Worm (Caenorhabditis elegans) whole organism, L1 larva: ENCODE measurements around the gene W02D7.12.

ENCODE experiments used
- C04F5.9 ChIP-seq: sonication (generic microtip); optimal IDR thresholded peaks from 2 replicates; lab custom pipeline; 2016; ENCODE audit warnings: missing genetic modification characterization, missing compliant biosample characterization
- alr-1 ChIP-seq: fragments of 200-800 bp; sonication (Bioruptor generic); optimal IDR thresholded peaks from 2 replicates; lab custom pipeline; 2018; ENCODE audit warnings: borderline replicate concordance, mild to moderate bottlenecking, missing genetic modification characterization, missing compliant biosample characterization
- blmp-1 ChIP-seq: fragments of 150-350 bp; optimal IDR thresholded peaks from 2 replicates; lab custom pipeline; 2014; ENCODE audit warnings: missing biosample characterization, missing genetic modification characterization
- ceh-63 ChIP-seq: fragments of 200-800 bp; sonication (Bioruptor generic); optimal IDR thresholded peaks from 2 replicates; lab custom pipeline; 2018; ENCODE audit warnings: mild to moderate bottlenecking, missing genetic modification characterization, missing compliant biosample characterization
- ceh-8 ChIP-seq: fragments of 200-800 bp; sonication (Bioruptor generic); optimal IDR thresholded peaks from 2 replicates; lab custom pipeline; 2018; ENCODE audit warnings: mild to moderate bottlenecking, missing genetic modification characterization, moderate library complexity, missing compliant biosample characterization
- ceh-90 ChIP-seq: sonication (generic microtip); optimal IDR thresholded peaks from 2 replicates; lab custom pipeline; 2016; ENCODE audit warnings: missing genetic modification characterization, missing compliant biosample characterization
- ces-1 ChIP-seq: fragments of 150-350 bp; optimal IDR thresholded peaks from 2 replicates; lab custom pipeline; 2014; ENCODE audit warnings: missing biosample characterization, missing genetic modification reagents, missing genetic modification characterization
- dsc-1 ChIP-seq: sonication (generic microtip); optimal IDR thresholded peaks from 2 replicates; lab custom pipeline; 2016; ENCODE audit warnings: mild to moderate bottlenecking, missing genetic modification characterization, missing compliant biosample characterization
- efl-1 ChIP-seq, 4 experiments: fragments of 150-350 bp; optimal IDR thresholded peaks in 3 of 4; peaks in 1 of 4; 1 replicate in 1 of 4; 2 replicates in 3 of 4; lab custom pipeline; 2014; ENCODE audit warnings: missing biosample characterization in 2 of 4, missing genetic modification characterization in 2 of 4, missing genetic modification reagents in 2 of 4
- efl-3 ChIP-seq: fragments of 200-800 bp; sonication (Bioruptor generic); optimal IDR thresholded peaks from 2 replicates; lab custom pipeline; 2018; ENCODE audit warnings: mild to moderate bottlenecking, missing genetic modification characterization, missing compliant biosample characterization
- egl-13 ChIP-seq: sonication (generic microtip); optimal IDR thresholded peaks from 2 replicates; lab custom pipeline; 2016; ENCODE audit warnings: missing genotype, missing genetic modification reagents, missing genetic modification characterization, missing compliant biosample characterization
- egl-27 ChIP-seq, 2 experiments: fragments of 150-350 bp in 1 of 2; sonication (generic microtip); optimal IDR thresholded peaks; 3 replicates each; lab custom pipeline; 2017 to 2018; ENCODE audit warnings: missing biosample characterization in 2 of 2, missing genetic modification characterization in 2 of 2, missing genetic modification reagents in 2 of 2
- elt-2 ChIP-seq: sonication (generic microtip); optimal IDR thresholded peaks from 2 replicates; lab custom pipeline; 2016; ENCODE audit warnings: missing genetic modification characterization, mild to moderate bottlenecking, inconsistent platforms, missing compliant biosample characterization, missing genetic modification reagents
- fkh-10 ChIP-seq: sonication (generic microtip); optimal IDR thresholded peaks from 2 replicates; lab custom pipeline; 2017; ENCODE audit warnings: missing biosample characterization, missing genetic modification reagents, missing genetic modification characterization
- fkh-4 ChIP-seq: sonication (generic microtip); optimal IDR thresholded peaks from 2 replicates; lab custom pipeline; 2016; ENCODE audit warnings: missing compliant biosample characterization, missing genetic modification characterization, borderline replicate concordance
- grh-1 ChIP-seq: fragments of 200-800 bp; sonication (Bioruptor generic); IDR thresholded peaks from 2 replicates; pipeline ENCODE4 v1.3.6; 2022; ENCODE audit warnings: missing genetic modification reagents, missing genetic modification characterization, missing compliant biosample characterization
- irx-1 ChIP-seq: sonication (generic microtip); optimal IDR thresholded peaks from 2 replicates; lab custom pipeline; 2016; ENCODE audit warnings: missing genetic modification characterization, missing compliant biosample characterization
- isw-1 ChIP-seq: fragments of 200-800 bp; sonication (Bioruptor generic); IDR thresholded peaks from 2 replicates; pipeline ENCODE4 v1.3.6; 2022; ENCODE audit warnings: missing genetic modification characterization, missing compliant biosample characterization
- jun-1 ChIP-seq: fragments of 150-350 bp; optimal IDR thresholded peaks from 2 replicates; lab custom pipeline; 2014; ENCODE audit warnings: missing biosample characterization, missing genetic modification reagents, missing genetic modification characterization
- lin-13 ChIP-seq: fragments of 150-350 bp; optimal IDR thresholded peaks from 2 replicates; lab custom pipeline; 2014; ENCODE audit warnings: missing biosample characterization, missing genetic modification reagents, missing genetic modification characterization
- lin-35 ChIP-seq, 2 experiments: fragments of 150-350 bp; optimal IDR thresholded peaks; 2 replicates each; lab custom pipeline; 2014; ENCODE audit warnings: missing biosample characterization in 2 of 2, missing genetic modification characterization in 2 of 2, missing genetic modification reagents in 2 of 2
- lin-39 ChIP-seq: fragments of 150-350 bp; optimal IDR thresholded peaks from 2 replicates; lab custom pipeline; 2014; ENCODE audit warnings: missing biosample characterization, missing genetic modification reagents, missing genetic modification characterization
- lsy-2 ChIP-seq, 2 experiments: fragments of 150-350 bp; optimal IDR thresholded peaks; 2 replicates each; lab custom pipeline; 2014; ENCODE audit warnings: missing biosample characterization in 2 of 2, missing genetic modification characterization in 2 of 2
- mab-9 ChIP-seq: fragments of 200-800 bp; sonication (Bioruptor generic); IDR thresholded peaks from 2 replicates; pipeline ENCODE4 v1.3.6; 2022; ENCODE audit warnings: missing genetic modification reagents, missing genetic modification characterization, missing compliant biosample characterization
- mdl-1 ChIP-seq, 2 experiments: fragments of 150-350 bp; optimal IDR thresholded peaks; 2 replicates each; lab custom pipeline; 2014 to 2017; ENCODE audit warnings: missing biosample characterization in 2 of 2, missing genetic modification characterization in 2 of 2, inconsistent platforms in 1 of 2
- mep-1 ChIP-seq: fragments of 150-350 bp; optimal IDR thresholded peaks from 2 replicates; lab custom pipeline; 2014; ENCODE audit warnings: missing biosample characterization, missing genetic modification characterization
- nhr-11 ChIP-seq: fragments of 150-350 bp; optimal IDR thresholded peaks from 2 replicates; lab custom pipeline; 2014; ENCODE audit warnings: missing biosample characterization, missing genetic modification characterization
- nhr-19 ChIP-seq: fragments of 200-800 bp; sonication (Bioruptor generic); conservative IDR thresholded peaks from 2 replicates; pipeline ENCODE4 v1.3.6; 2022; ENCODE audit warnings: missing genetic modification characterization, missing compliant biosample characterization
- nhr-20 ChIP-seq: sonication (generic microtip); optimal IDR thresholded peaks from 2 replicates; lab custom pipeline; 2016; ENCODE audit warnings: mild to moderate bottlenecking, missing genetic modification characterization, missing compliant biosample characterization
- nhr-71 ChIP-seq: sonication (generic microtip); optimal IDR thresholded peaks from 2 replicates; lab custom pipeline; 2016; ENCODE audit warnings: mild to moderate bottlenecking, missing genetic modification characterization, moderate library complexity, missing compliant biosample characterization
- nhr-76 ChIP-seq: sonication (generic microtip); optimal IDR thresholded peaks from 2 replicates; lab custom pipeline; 2017; ENCODE audit warnings: missing biosample characterization, missing genetic modification characterization
- nhr-77 ChIP-seq: fragments of 150-350 bp; optimal IDR thresholded peaks from 2 replicates; lab custom pipeline; 2014; ENCODE audit warnings: missing biosample characterization, missing genetic modification characterization
- nhr-90 ChIP-seq: sonication (generic microtip); optimal IDR thresholded peaks from 2 replicates; lab custom pipeline; 2016; ENCODE audit warnings: mild to moderate bottlenecking, missing genetic modification characterization, missing compliant biosample characterization; ENCODE audit not compliant: poor library complexity
- pax-3 ChIP-seq: fragments of 200-800 bp; sonication (Bioruptor generic); optimal IDR thresholded peaks from 2 replicates; lab custom pipeline; 2018; ENCODE audit warnings: mild to moderate bottlenecking, missing genetic modification characterization, moderate library complexity, missing compliant biosample characterization
- pqm-1 ChIP-seq: sonication (generic microtip); optimal IDR thresholded peaks from 3 replicates; lab custom pipeline; 2017; ENCODE audit warnings: missing biosample characterization, missing genetic modification characterization
- rnt-1 ChIP-seq: sonication (generic microtip); optimal IDR thresholded peaks from 2 replicates; lab custom pipeline; 2016; ENCODE audit warnings: mild to moderate bottlenecking, missing genetic modification characterization, moderate library complexity, missing compliant biosample characterization
- skn-1 ChIP-seq: fragments of 150-350 bp; optimal IDR thresholded peaks from 2 replicates; lab custom pipeline; 2014; ENCODE audit warnings: missing biosample characterization, missing genetic modification characterization
- snpc-4 ChIP-seq: fragments of 150-350 bp; optimal IDR thresholded peaks from 2 replicates; lab custom pipeline; 2014; ENCODE audit warnings: missing biosample characterization, missing genetic modification characterization
- snu-23 ChIP-seq: sonication (generic microtip); optimal IDR thresholded peaks from 2 replicates; lab custom pipeline; 2016; ENCODE audit warnings: missing genetic modification characterization, missing compliant biosample characterization
- sox-4 ChIP-seq: sonication (generic microtip); optimal IDR thresholded peaks from 2 replicates; lab custom pipeline; 2016; ENCODE audit warnings: missing genetic modification characterization, missing compliant biosample characterization
- sptf-1 ChIP-seq: fragments of 150-350 bp; optimal IDR thresholded peaks from 2 replicates; lab custom pipeline; 2014; ENCODE audit warnings: missing biosample characterization, missing genetic modification characterization
- tbx-2 ChIP-seq: sonication (generic microtip); optimal IDR thresholded peaks from 2 replicates; lab custom pipeline; 2016; ENCODE audit warnings: missing genetic modification characterization, missing compliant biosample characterization
- tlp-1 ChIP-seq: fragments of 150-350 bp; optimal IDR thresholded peaks from 2 replicates; lab custom pipeline; 2014; ENCODE audit warnings: missing biosample characterization, missing genetic modification characterization
- unc-30 ChIP-seq: sonication (generic microtip); optimal IDR thresholded peaks from 2 replicates; lab custom pipeline; 2017; ENCODE audit warnings: missing biosample characterization, missing genetic modification characterization
- unc-62 ChIP-seq: fragments of 150-350 bp; optimal IDR thresholded peaks from 2 replicates; lab custom pipeline; 2014; ENCODE audit warnings: missing biosample characterization, missing genetic modification reagents, missing genetic modification characterization
- zag-1 ChIP-seq: fragments of 150-350 bp; optimal IDR thresholded peaks from 2 replicates; lab custom pipeline; 2014; ENCODE audit warnings: missing biosample characterization, missing genetic modification characterization
- ztf-11 ChIP-seq, 2 experiments: sonication (generic microtip); optimal IDR thresholded peaks; 2 replicates each; lab custom pipeline; 2016 to 2017; ENCODE audit warnings: missing genetic modification characterization in 2 of 2, missing biosample characterization in 1 of 2, missing compliant biosample characterization in 1 of 2
- ztf-4 ChIP-seq: fragments of 150-350 bp; optimal IDR thresholded peaks from 2 replicates; lab custom pipeline; 2014; ENCODE audit warnings: missing biosample characterization, missing genetic modification characterization

W02D7.12 gene

ce11 chrV:8342416-8342815 is 31.1 kb downstream of the W02D7.12 start (continued):
- TF ChIP-seq unc-62 (GFP tag; lab: Kevin White, UChicago) (no peak), tlp-1 (tag; lab: Kevin White, UChicago) (no peak), nhr-11 (no peak), nhr-77 (tag; lab: Kevin White, UChicago) (no peak), tbx-2 (tag; lab: Kevin White, UChicago) (no peak), sox-4 (tag; lab: Kevin White, UChicago) (peak; percentile 8), blmp-1 (no peak), nhr-71 (no peak), unc-30 (tag; lab: Kevin White, UChicago) (no peak), lin-13 (GFP tag; lab: Kevin White, UChicago) (no peak), egl-27 (tag; optimal IDR thresholded peaks at IDR 0.05; lab: Kevin White, UChicago) (no peak), alr-1 (no peak), grh-1 (GFP tag; lab: Robert Waterston, UW) (no peak), ceh-90 (tag; lab: Kevin White, UChicago) (no peak), ceh-8 (GFP tag; lab: Kevin White, UChicago) (no peak), snpc-4 (tag; lab: Kevin White, UChicago) (no peak), skn-1 (no peak), pqm-1 (tag; lab: Kevin White, UChicago) (no peak), nhr-20 (no peak), irx-1 (tag; lab: Kevin White, UChicago) (no peak), dsc-1 (tag; lab: Kevin White, UChicago) (peak; percentile 95), elt-2 (no peak)

DNA sequence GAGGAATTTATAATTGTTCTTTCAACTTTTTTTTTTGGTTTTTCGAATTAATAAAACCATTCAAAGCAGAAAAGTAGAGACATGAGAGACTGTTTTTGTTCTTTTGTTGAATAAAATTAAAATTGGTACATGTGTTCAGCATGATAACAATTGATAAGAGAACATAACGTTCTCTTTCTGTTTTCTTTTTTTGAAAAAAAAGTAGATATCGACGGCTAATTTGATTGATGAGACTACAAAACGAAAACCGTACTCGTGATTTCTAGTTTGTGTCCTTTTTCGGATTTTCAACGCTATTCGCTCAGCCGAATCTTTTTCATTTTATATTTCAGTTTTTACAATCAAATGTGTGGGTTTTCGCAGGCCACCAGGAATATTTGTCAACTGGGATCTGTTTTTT is 34.1 kb downstream of the W02D7.12 start, which contains the start of gene C08D8.1:
TSS of gene C08D8.1 (plus strand) at position 324 of the 400 bp plus-strand sequence.
- TF ChIP-seq pax-3 (tag; lab: Kevin White, UChicago) (no peak), unc-62 (GFP tag; lab: Kevin White, UChicago) (no peak), lsy-2 (tag; optimal IDR thresholded peaks at IDR 0.05; lab: Kevin White, UChicago) (no peak), ztf-4 (tag; lab: Kevin White, UChicago) (no peak)

DNA sequence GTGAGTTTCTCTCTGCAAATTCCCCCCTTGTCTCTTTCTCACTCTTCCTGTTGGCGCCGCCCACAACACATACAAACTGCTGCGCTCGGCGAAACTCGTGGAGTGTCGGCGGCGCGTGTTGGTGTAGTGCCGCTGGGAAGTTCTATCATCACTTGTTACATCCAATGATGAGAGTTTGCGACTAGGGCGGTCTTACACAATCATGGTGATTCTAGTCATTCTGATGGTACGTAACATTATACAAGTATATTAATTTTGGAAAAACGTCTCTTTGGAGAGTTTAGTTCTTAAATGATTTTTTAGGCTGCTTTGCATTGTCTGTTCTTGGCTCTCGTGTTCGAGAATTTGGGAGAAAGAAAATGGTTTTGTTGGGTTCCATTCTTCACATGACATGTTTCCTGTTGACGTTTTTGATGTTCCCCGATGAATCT is 37.7 kb downstream of the W02D7.12 start:
- TF ChIP-seq jun-1 (tag; lab: Kevin White, UChicago) (peak; percentile 55), tlp-1 (tag; lab: Kevin White, UChicago) (no peak), isw-1 (GFP tag; lab: Robert Waterston, UW) (peak; percentile 42), zag-1 (no peak), lsy-2 (tag; optimal IDR thresholded peaks at IDR 0.05; lab: Kevin White, UChicago) (peak; percentile 59 to 84), nhr-76 (tag; lab: Kevin White, UChicago) (no peak), efl-3 (peak; percentile 68), fkh-10 (peak; percentile 25), sptf-1 (tag; lab: Kevin White, UChicago) (no peak), lin-39 (tag; lab: Kevin White, UChicago) (peak; percentile 81), mep-1 (tag; lab: Kevin White, UChicago) (peak; percentile 81), nhr-20 (peak; percentile 95), C04F5.9 (tag; lab: Kevin White, UChicago) (peak; percentile 45), mdl-1 (tag; optimal IDR thresholded peaks at IDR 0.05; lab: Kevin White, UChicago) (peak in 1 of 2 experiments; percentile 59), mab-9 (GFP tag; lab: Robert Waterston, UW) (peak; percentile 74), snu-23 (GFP tag; lab: Kevin White, UChicago) (peak; percentile 95), dsc-1 (tag; lab: Kevin White, UChicago) (peak; percentile 93), nhr-90 (tag; lab: Kevin White, UChicago) (peak; percentile 96), nhr-77 (tag; lab: Kevin White, UChicago) (peak; percentile 72), blmp-1 (peak; percentile 26), ceh-63 (GFP tag; lab: Kevin White, UChicago) (no peak), lin-35 (GFP tag; optimal IDR thresholded peaks at IDR 0.05; lab: Kevin White, UChicago) (peak; percentile 56 to 79), fkh-4 (tag; lab: Kevin White, UChicago) (no peak), ces-1 (GFP tag; lab: Kevin White, UChicago) (no peak), efl-1 (optimal IDR thresholded peaks at IDR 0.05; lab: Kevin White, UChicago) (peak; percentile 66 to 77), efl-1 (GFP tag; optimal IDR thresholded peaks at IDR 0.05 in 1 of 2; lab: Kevin White, UChicago) (peak; percentile 53 to 96), nhr-19 (GFP tag; lab: Robert Waterston, UW) (peak; percentile 95), unc-30 (tag; lab: Kevin White, UChicago) (no peak), snpc-4 (tag; lab: Kevin White, UChicago) (peak; percentile 99), unc-62 (GFP tag; lab: Kevin White, UChicago) (no peak), egl-13 (peak; percentile 56), ztf-11 (tag; optimal IDR thresholded peaks at IDR 0.05; lab: Kevin White, UChicago) (peak in 1 of 2 experiments; percentile 69), rnt-1 (tag; lab: Kevin White, UChicago) (peak; percentile 97)
